Worm (Caenorhabditis elegans) whole organism, L3 larva: ENCODE results near the gene tbcc-1.

Experiments
- R02D3.7 ChIP-seq: fragments of 150-350 bp; optimal IDR thresholded peaks from 2 replicates; lab custom pipeline; 2014; ENCODE audit warnings: missing biosample characterization, missing genetic modification characterization
- ZK546.5 ChIP-seq: sonication (generic microtip); optimal IDR thresholded peaks from 2 replicates; lab custom pipeline; 2017; ENCODE audit warnings: missing biosample characterization, missing genetic modification characterization
- aly-2 ChIP-seq: fragments of 150-350 bp; optimal IDR thresholded peaks from 2 replicates; lab custom pipeline; 2014; ENCODE audit warnings: missing biosample characterization, missing genetic modification characterization
- ama-1 ChIP-seq: fragments of 150-350 bp; optimal IDR thresholded peaks from 2 replicates; lab custom pipeline; 2018
- ceh-28 ChIP-seq: fragments of 150-350 bp; optimal IDR thresholded peaks from 2 replicates; lab custom pipeline; 2014; ENCODE audit warnings: missing biosample characterization, missing genetic modification reagents, missing genetic modification characterization
- egl-27 ChIP-seq: sonication (generic microtip); optimal IDR thresholded peaks from 4 replicates; lab custom pipeline; 2017; ENCODE audit warnings: missing biosample characterization, missing genetic modification reagents, missing genetic modification characterization
- elt-1 ChIP-seq: fragments of 150-350 bp; optimal IDR thresholded peaks from 2 replicates; lab custom pipeline; 2014; ENCODE audit warnings: missing biosample characterization, missing genetic modification characterization
- elt-3 ChIP-seq, 3 experiments: fragments of 150-350 bp in 1 of 3; sonication (generic microtip) in 2 of 3; optimal IDR thresholded peaks; 2 replicates in 2 of 3; 4 replicates in 1 of 3; lab custom pipeline; 2014 to 2017; ENCODE audit warnings: missing biosample characterization in 3 of 3, missing genetic modification characterization in 3 of 3
- mdl-1 ChIP-seq: fragments of 150-350 bp; optimal IDR thresholded peaks from 2 replicates; lab custom pipeline; 2014; ENCODE audit warnings: missing biosample characterization, missing genetic modification characterization
- nfya-1 ChIP-seq: sonication (generic microtip); optimal IDR thresholded peaks from 2 replicates; lab custom pipeline; 2017; ENCODE audit warnings: missing genetic modification characterization, mild to moderate bottlenecking, missing compliant biosample characterization, antibody characterized with exemption, moderate library complexity; ENCODE audit not compliant: insufficient read depth
- unc-39 ChIP-seq: sonication (generic microtip); optimal IDR thresholded peaks from 4 replicates; lab custom pipeline; 2017; ENCODE audit warnings: missing biosample characterization, missing genetic modification characterization

DNA sequence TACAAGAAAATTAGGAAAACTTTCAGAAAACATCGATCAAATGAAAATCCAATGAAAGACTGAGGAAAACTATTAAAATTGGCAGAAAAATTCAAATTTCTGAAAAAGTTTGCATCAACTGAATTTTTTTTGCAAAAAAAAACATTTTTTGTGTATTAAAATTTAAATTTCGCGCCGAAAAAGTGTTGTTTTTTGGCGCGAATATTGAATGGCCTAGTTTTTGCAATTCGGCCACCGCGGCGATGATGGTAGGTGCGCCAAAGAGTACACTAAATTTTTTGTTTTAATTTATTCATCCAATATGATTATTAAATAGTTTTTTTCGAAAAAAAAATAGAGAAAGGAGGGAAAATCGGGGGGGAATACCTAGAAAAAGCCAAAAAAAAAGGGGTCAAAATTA, 19.2 kb upstream of the tbcc-1 start:
- TF ChIP-seq egl-27 (tag; lab: Kevin White, UChicago) (no peak), elt-1 (tag; lab: Kevin White, UChicago) (no peak), aly-2 (no peak), ceh-28 (tag; lab: Kevin White, UChicago) (no peak), elt-3 (tag; optimal IDR thresholded peaks at IDR 0.05; lab: Kevin White, UChicago) (no peak), ama-1 (lab: Kevin White, UChicago) (no peak), R02D3.7 (tag; lab: Kevin White, UChicago) (no peak), mdl-1 (no peak), unc-39 (tag; lab: Kevin White, UChicago) (no peak), ZK546.5 (tag; lab: Kevin White, UChicago) (no peak), nfya-1 (tag; lab: Kevin White, UChicago) (no peak)
